Fruit fly (Drosophila melanogaster) whole organism, embryonic: ENCODE measurements around the gene CG6656.
A peak's percentile ranks its signal among the peaks of the same experiment; 100 is the strongest.

ENCODE experiments used
- Antp ChIP-seq: fragments of 200-800 bp; sonication (Bioruptor generic); optimal IDR thresholded peaks from 3 replicates; lab custom pipeline; 2016; ENCODE audit warnings: missing biosample characterization, missing genetic modification characterization
- CG10565 ChIP-seq: fragments of 200-800 bp; sonication (Bioruptor generic); optimal IDR thresholded peaks from 3 replicates; lab custom pipeline; 2016; ENCODE audit warnings: missing biosample characterization, mild to moderate bottlenecking, missing genetic modification characterization
- CG10654 ChIP-seq: fragments of 200-800 bp; sonication (Bioruptor generic); optimal IDR thresholded peaks from 2 replicates; lab custom pipeline; 2016; ENCODE audit warnings: missing biosample characterization, missing genetic modification characterization
- CG11247 ChIP-seq: fragments of 200-800 bp; sonication (Bioruptor generic); IDR thresholded peaks from 2 replicates; pipeline ENCODE4 v1.3.6; 2022; ENCODE audit warnings: missing biosample characterization, missing genetic modification characterization
- CG1647 ChIP-seq: fragments of 200-800 bp; sonication (Bioruptor generic); optimal IDR thresholded peaks from 3 replicates; lab custom pipeline; 2016; ENCODE audit warnings: missing biosample characterization, missing genetic modification characterization
- CG31388 ChIP-seq: fragments of 200-800 bp; sonication (Bioruptor generic); optimal IDR thresholded peaks from 2 replicates; lab custom pipeline; 2016; ENCODE audit warnings: missing biosample characterization, missing genetic modification characterization
- CG32532 ChIP-seq: fragments of 200-800 bp; sonication (Bioruptor generic); IDR thresholded peaks from 2 replicates; pipeline ENCODE4 v1.3.6; 2022; ENCODE audit warnings: missing biosample characterization, missing genetic modification characterization
- CG32772 ChIP-seq: fragments of 200-800 bp; sonication (Bioruptor generic); IDR thresholded peaks from 2 replicates; pipeline ENCODE4 v1.3.6; 2022; ENCODE audit warnings: missing biosample characterization, missing genetic modification characterization
- CG42726 ChIP-seq: fragments of 200-800 bp; sonication (Bioruptor generic); IDR thresholded peaks from 2 replicates; pipeline ENCODE4 v1.3.6; 2022; ENCODE audit warnings: missing biosample characterization, missing genetic modification characterization; ENCODE audit not compliant: partially characterized antibody
- CG6791 ChIP-seq: fragments of 200-800 bp; sonication (Bioruptor generic); IDR thresholded peaks from 3 replicates; pipeline ENCODE4 v1.3.6; 2022; ENCODE audit warnings: missing biosample characterization, missing genetic modification characterization; ENCODE audit not compliant: partially characterized antibody
- CG7987 ChIP-seq: fragments of 200-800 bp; sonication (Bioruptor generic); optimal IDR thresholded peaks from 2 replicates; lab custom pipeline; 2018; ENCODE audit warnings: missing biosample characterization, mild to moderate bottlenecking, missing genetic modification characterization, moderate library complexity
- CrebB ChIP-seq: fragments of 200-800 bp; sonication (Bioruptor generic); optimal IDR thresholded peaks from 3 replicates; lab custom pipeline; 2018; ENCODE audit warnings: missing biosample characterization, mild to moderate bottlenecking, missing genetic modification characterization
- Dip2 ChIP-seq: fragments of 200-800 bp; sonication (Bioruptor generic); IDR thresholded peaks from 2 replicates; pipeline ENCODE4 v1.3.6; 2022; ENCODE audit warnings: missing biosample characterization, missing genetic modification characterization
- ERR ChIP-seq: fragments of 200-800 bp; sonication (Bioruptor generic); optimal IDR thresholded peaks from 2 replicates; lab custom pipeline; 2016; ENCODE audit warnings: missing biosample characterization, missing genetic modification characterization
- Fer1 ChIP-seq: fragments of 200-800 bp; sonication (Bioruptor generic); optimal IDR thresholded peaks from 2 replicates; lab custom pipeline; 2017; ENCODE audit warnings: missing biosample characterization, mild to moderate bottlenecking, missing genetic modification characterization
- Fer2 ChIP-seq: fragments of 200-800 bp; sonication (Bioruptor generic); optimal IDR thresholded peaks from 2 replicates; lab custom pipeline; 2018; ENCODE audit warnings: missing biosample characterization, mild to moderate bottlenecking, missing genetic modification characterization, moderate library complexity
- Hr78 ChIP-seq, 2 experiments: fragments of 200-800 bp in 1 of 2; fragments of >200 bp in 1 of 2; sonication (Bioruptor generic) in 1 of 2; optimal IDR thresholded peaks; 2 replicates each; lab custom pipeline; 2017 to 2019; ENCODE audit warnings: missing biosample characterization in 2 of 2, missing genetic modification characterization in 2 of 2, mild to moderate bottlenecking in 1 of 2, moderate library complexity in 1 of 2
- Hsf ChIP-seq: fragments of 200-800 bp; sonication (Bioruptor generic); optimal IDR thresholded peaks from 3 replicates; lab custom pipeline; 2016; ENCODE audit warnings: missing biosample characterization, missing genetic modification characterization
- Jarid2 ChIP-seq: fragments of 200-800 bp; sonication (Bioruptor generic); optimal IDR thresholded peaks from 3 replicates; lab custom pipeline; 2017; ENCODE audit warnings: mild to moderate bottlenecking, missing biosample characterization, missing genetic modification reagents, missing genetic modification characterization
- Lhr ChIP-seq: fragments of 200-800 bp; sonication (Bioruptor generic); optimal IDR thresholded peaks from 3 replicates; lab custom pipeline; 2017; ENCODE audit warnings: mild to moderate bottlenecking, missing biosample characterization, missing genetic modification reagents, missing genetic modification characterization
- Meics ChIP-seq: fragments of 200-800 bp; sonication (Bioruptor generic); optimal IDR thresholded peaks from 2 replicates; lab custom pipeline; 2017; ENCODE audit warnings: missing biosample characterization, mild to moderate bottlenecking, missing genetic modification characterization
- Nf-YB ChIP-seq: fragments of 200-800 bp; sonication (Bioruptor generic); optimal IDR thresholded peaks from 3 replicates; lab custom pipeline; 2019; ENCODE audit warnings: missing biosample characterization, mild to moderate bottlenecking, missing genetic modification characterization, moderate library complexity
- Rfx ChIP-seq: fragments of 200-800 bp; sonication (Bioruptor generic); IDR thresholded peaks from 2 replicates; pipeline ENCODE4 v1.3.6; 2022; ENCODE audit warnings: missing biosample characterization, missing genetic modification characterization
- Six4 ChIP-seq: fragments of 200-800 bp; sonication (Bioruptor generic); optimal IDR thresholded peaks from 2 replicates; lab custom pipeline; 2016; ENCODE audit warnings: missing biosample characterization, missing genetic modification characterization
- Sry-δ ChIP-seq: fragments of 200-800 bp; sonication (Bioruptor generic); optimal IDR thresholded peaks from 2 replicates; lab custom pipeline; 2016; ENCODE audit warnings: missing biosample characterization, missing genetic modification characterization
- Taf1 ChIP-seq: fragments of 200-800 bp; sonication (Bioruptor generic); IDR thresholded peaks from 2 replicates; pipeline ENCODE4 v1.3.6; 2022; ENCODE audit warnings: missing biosample characterization, missing genetic modification characterization
- ato ChIP-seq: fragments of 200-800 bp; sonication (Bioruptor generic); IDR thresholded peaks from 2 replicates; pipeline ENCODE4 v1.3.6; 2022; ENCODE audit warnings: missing biosample characterization, missing genetic modification characterization; ENCODE audit not compliant: partially characterized antibody
- bowl ChIP-seq: fragments of 200-800 bp; sonication (Bioruptor generic); IDR thresholded peaks from 2 replicates; pipeline ENCODE4 v1.3.6; 2022; ENCODE audit warnings: missing biosample characterization, missing genetic modification characterization
- crc ChIP-seq: fragments of 200-800 bp; sonication (Bioruptor generic); optimal IDR thresholded peaks from 2 replicates; lab custom pipeline; 2016; ENCODE audit warnings: missing biosample characterization, missing genetic modification characterization
- croc ChIP-seq: fragments of 200-800 bp; sonication (Bioruptor generic); conservative IDR thresholded peaks from 3 replicates; pipeline ENCODE4 v1.3.6; 2022; ENCODE audit warnings: missing biosample characterization, missing genetic modification characterization
- da ChIP-seq: fragments of 200-800 bp; sonication (Bioruptor generic); optimal IDR thresholded peaks from 2 replicates; lab custom pipeline; 2016; ENCODE audit warnings: missing biosample characterization, missing genetic modification characterization
- dmrt11E ChIP-seq: fragments of 200-800 bp; sonication (Bioruptor generic); optimal IDR thresholded peaks from 3 replicates; lab custom pipeline; 2018; ENCODE audit warnings: missing biosample characterization, mild to moderate bottlenecking, missing genetic modification characterization, moderate library complexity
- dpn ChIP-seq, 2 experiments: fragments of 200-800 bp; sonication (Bioruptor generic); optimal IDR thresholded peaks; 3 replicates each; lab custom pipeline; 2016; ENCODE audit warnings: missing biosample characterization in 2 of 2, missing genetic modification characterization in 2 of 2
- fd102C ChIP-seq: fragments of 200-800 bp; sonication (Bioruptor generic); optimal IDR thresholded peaks from 2 replicates; lab custom pipeline; 2018; ENCODE audit warnings: missing biosample characterization, mild to moderate bottlenecking, missing genetic modification characterization, moderate library complexity
- fd3F ChIP-seq: fragments of 200-800 bp; sonication (Bioruptor generic); optimal IDR thresholded peaks from 2 replicates; lab custom pipeline; 2018; ENCODE audit warnings: missing biosample characterization, mild to moderate bottlenecking, missing genetic modification characterization, moderate library complexity
- fd96Cb ChIP-seq: fragments of 200-800 bp; sonication (Bioruptor generic); optimal IDR thresholded peaks from 2 replicates; lab custom pipeline; 2018; ENCODE audit warnings: missing biosample characterization, mild to moderate bottlenecking, missing genetic modification characterization, moderate library complexity
- gfzf ChIP-seq: fragments of 200-800 bp; sonication (Bioruptor generic); optimal IDR thresholded peaks from 2 replicates; lab custom pipeline; 2016; ENCODE audit warnings: missing biosample characterization, mild to moderate bottlenecking, missing genetic modification characterization, moderate library complexity
- gsb-n ChIP-seq: fragments of 200-800 bp; sonication (Bioruptor generic); optimal IDR thresholded peaks from 3 replicates; lab custom pipeline; 2018; ENCODE audit warnings: missing biosample characterization, mild to moderate bottlenecking, missing genetic modification characterization
- lov ChIP-seq, 2 experiments: fragments of 200-800 bp in 1 of 2; fragments of >200 bp in 1 of 2; sonication (Bioruptor generic) in 1 of 2; IDR thresholded peaks in 1 of 2; optimal IDR thresholded peaks in 1 of 2; 2 replicates in 1 of 2; 3 replicates in 1 of 2; pipeline versions ENCODE4 v1.3.6 to Lab custom; 2017 to 2022; ENCODE audit warnings: missing biosample characterization in 1 of 2, missing genetic modification characterization in 1 of 2
- mld ChIP-seq: fragments of 200-800 bp; sonication (Bioruptor generic); IDR thresholded peaks from 3 replicates; pipeline ENCODE4 v1.3.6; 2022; ENCODE audit warnings: missing biosample characterization, missing genetic modification characterization; ENCODE audit not compliant: partially characterized antibody
- scrt ChIP-seq: fragments of 200-800 bp; sonication (Bioruptor generic); optimal IDR thresholded peaks from 2 replicates; lab custom pipeline; 2018; ENCODE audit warnings: missing biosample characterization, mild to moderate bottlenecking, missing genetic modification characterization, moderate library complexity
- tio ChIP-seq: fragments of 200-800 bp; sonication (Bioruptor generic); optimal IDR thresholded peaks from 2 replicates; lab custom pipeline; 2017; ENCODE audit warnings: missing biosample characterization, missing genetic modification characterization, inconsistent platforms
- vfl ChIP-seq: fragments of 200-800 bp; sonication (Bioruptor generic); optimal IDR thresholded peaks from 2 replicates; lab custom pipeline; 2016; ENCODE audit warnings: missing biosample characterization, missing genetic modification characterization
- zfh2 ChIP-seq: fragments of 200-800 bp; sonication (Bioruptor generic); optimal IDR thresholded peaks from 2 replicates; lab custom pipeline; 2016; ENCODE audit warnings: missing biosample characterization, missing genetic modification characterization

CG6656 gene

DNA sequence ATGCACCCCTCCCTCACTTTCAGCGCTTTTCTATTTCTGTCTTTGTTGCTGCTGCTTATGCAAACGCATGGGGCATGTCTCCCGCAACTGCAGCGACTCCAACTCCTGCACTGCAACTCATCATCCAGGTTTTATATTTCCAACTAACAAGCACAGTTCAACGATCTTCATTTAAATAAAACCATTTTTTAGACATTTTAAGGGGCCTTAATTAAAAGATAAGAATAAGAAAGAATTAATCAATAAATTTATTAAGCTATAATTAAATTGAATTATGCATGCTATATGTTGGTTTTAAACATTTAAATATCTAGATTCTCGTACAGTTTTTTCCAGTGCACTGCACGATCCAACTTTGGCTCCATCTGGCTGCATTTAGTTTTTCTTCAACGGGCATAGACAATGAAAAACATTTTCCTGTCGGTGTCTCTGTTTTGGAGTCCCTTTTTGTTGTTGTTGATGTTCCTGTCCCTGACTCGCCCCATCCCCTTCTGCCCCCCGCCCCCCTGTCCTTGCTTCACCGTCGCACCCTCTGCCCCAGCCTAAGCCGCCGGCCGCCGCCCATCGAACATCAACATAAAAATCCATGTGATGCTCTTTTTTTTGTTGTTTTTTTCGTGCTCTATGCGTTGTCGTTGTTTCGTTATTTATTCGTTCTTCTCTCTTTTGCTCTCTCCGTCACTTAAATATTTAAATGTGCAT is 46.2 kb upstream of the CG6656 start (continued):
- no peak for TF ChIP-seq CG32532 (GFP tag; lab: Robert Waterston, UW)
- no peak for TF ChIP-seq Jarid2
- no peak for TF ChIP-seq lov (optimal IDR thresholded peaks at IDR 0.05; lab: Kevin White, UChicago)
- 0 out of 3 replicates have a peak, but pooled peaks have one; percentile 37 for TF ChIP-seq lov (GFP tag; IDR thresholded peaks at IDR 0.05; lab: Robert Waterston, UW)
- no peak for TF ChIP-seq Sry-δ
- TF ChIP-seq Antp (GFP tag; lab: Kevin White, UChicago) = no peak
- peak; percentile 77 for TF ChIP-seq croc (GFP tag; lab: Robert Waterston, UW)
- peak; percentile 64 for TF ChIP-seq Nf-YB (GFP tag; lab: Kevin White, UChicago)
- TF ChIP-seq CG11247 (GFP tag; lab: Robert Waterston, UW) = no peak
- TF ChIP-seq Hr78 (GFP tag; optimal IDR thresholded peaks at IDR 0.05; lab: Kevin White, UChicago) = peak in 1 of 2 experiments; percentile 56
- no peak for TF ChIP-seq CrebB
- TF ChIP-seq Rfx (GFP tag; lab: Robert Waterston, UW) = no peak
- TF ChIP-seq dmrt11E (tag; lab: Kevin White, UChicago) = peak; percentile 97
- no peak for TF ChIP-seq da (GFP tag; lab: Kevin White, UChicago)
- TF ChIP-seq zfh2 (GFP tag; lab: Kevin White, UChicago) = no peak
- TF ChIP-seq CG31388 (GFP tag; lab: Kevin White, UChicago) = no peak
- TF ChIP-seq fd96Cb (tag; lab: Kevin White, UChicago) = peak; percentile 84
- TF ChIP-seq ERR (GFP tag; lab: Kevin White, UChicago) = no peak
- TF ChIP-seq ato (GFP tag; lab: Robert Waterston, UW) = no peak
- TF ChIP-seq CG6791 (GFP tag; lab: Robert Waterston, UW) = no peak
- no peak for TF ChIP-seq Fer1 (GFP tag; lab: Kevin White, UChicago)
- peak; percentile 33 for TF ChIP-seq Lhr (GFP tag; lab: Kevin White, UChicago)
- no peak for TF ChIP-seq mld (GFP tag; lab: Robert Waterston, UW)
- no peak for TF ChIP-seq CG7987 (GFP tag; lab: Kevin White, UChicago)
- TF ChIP-seq scrt (GFP tag; lab: Kevin White, UChicago) = no peak
- TF ChIP-seq Meics (GFP tag; lab: Kevin White, UChicago) = no peak
- TF ChIP-seq Six4 (GFP tag; lab: Kevin White, UChicago) = peak; percentile 66
- TF ChIP-seq Dip2 (GFP tag; lab: Robert Waterston, UW) = no peak
- no peak for TF ChIP-seq Taf1
- TF ChIP-seq Fer2 (tag; lab: Kevin White, UChicago) = no peak
- no peak for TF ChIP-seq crc (GFP tag; lab: Kevin White, UChicago)
- no peak for TF ChIP-seq bowl
- TF ChIP-seq CG1647 = no peak
- TF ChIP-seq CG32772 (GFP tag; lab: Robert Waterston, UW) = peak; percentile 52
- TF ChIP-seq CG10565 (GFP tag; lab: Kevin White, UChicago) = no peak
- TF ChIP-seq gfzf (GFP tag; lab: Kevin White, UChicago) = no peak
- TF ChIP-seq CG42726 = no peak
- peak in 1 of 2 experiments; percentile 41 for TF ChIP-seq dpn (GFP tag; optimal IDR thresholded peaks at IDR 0.05; lab: Kevin White, UChicago)
- TF ChIP-seq vfl (GFP tag; lab: Kevin White, UChicago) = no peak
- TF ChIP-seq gsb-n = peak; percentile 96
- TF ChIP-seq tio = peak; percentile 62
- peak; percentile 41 for TF ChIP-seq CG10654
- peak; percentile 41 for TF ChIP-seq Hsf (GFP tag; lab: Kevin White, UChicago)
- TF ChIP-seq fd3F (GFP tag; lab: Kevin White, UChicago) = no peak
- no peak for TF ChIP-seq fd102C (GFP tag; lab: Kevin White, UChicago)
